Fruit fly (Drosophila melanogaster) whole organism, wandering third instar larva: ENCODE measurements around the gene CG3355.

Source experiments
- Hr78 ChIP-seq: fragments of >200 bp; optimal IDR thresholded peaks from 2 replicates; lab custom pipeline; 2017; ENCODE audit warnings: missing biosample characterization, missing genetic modification characterization
- Myc ChIP-seq: fragments of >200 bp; optimal IDR thresholded peaks from 2 replicates; lab custom pipeline; 2017
- ey ChIP-seq: fragments of 200-800 bp; sonication (Bioruptor generic); optimal IDR thresholded peaks from 2 replicates; lab custom pipeline; 2016; ENCODE audit warnings: missing biosample characterization, missing genetic modification characterization
- fru ChIP-seq: fragments of 200-800 bp; sonication (Bioruptor generic); optimal IDR thresholded peaks from 3 replicates; lab custom pipeline; 2016; ENCODE audit warnings: missing biosample characterization, mild to moderate bottlenecking, missing genetic modification characterization

- TF ChIP-seq ey (peak; percentile 47), fru (GFP tag; lab: Kevin White, UChicago) (peak; percentile 19), Hr78 (GFP tag; lab: Kevin White, UChicago) (no peak), Myc (lab: Kevin White, UChicago) (no peak)
These were observed 2.4 kb upstream of the CG3355 start for dm6 chr2L:4648804-4649203.
